Fruit fly (Drosophila melanogaster): ENCODE measurements around the gene Trpml.

Trpml gene

DNA sequence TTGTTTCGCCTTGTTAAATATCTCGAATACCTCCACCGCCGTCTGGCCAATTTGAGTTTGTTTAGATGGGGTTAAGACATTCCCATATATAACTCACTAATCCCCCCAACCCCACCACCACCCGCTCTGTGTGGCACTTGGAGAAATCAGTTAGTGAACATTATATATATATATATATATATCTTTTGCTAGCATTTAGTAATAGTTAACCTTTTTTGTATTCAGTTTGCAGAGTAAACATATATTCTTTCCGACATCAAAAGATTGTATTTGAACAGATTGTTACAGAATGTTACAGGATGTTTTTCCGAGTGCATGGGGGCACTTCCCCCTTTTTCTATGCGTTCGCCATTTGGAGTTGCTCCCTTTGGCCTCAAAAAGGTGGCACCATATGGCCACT is 47.6 kb downstream of the Trpml start (continued):
- TF ChIP-seq hkb (optimal IDR thresholded peaks at IDR 0.05), result no peak
- TF ChIP-seq hkb (GFP tag; IDR thresholded peaks at IDR 0.05), result peak; percentile 69
- TF ChIP-seq CG12659 (GFP tag; optimal IDR thresholded peaks at IDR 0.05), result peak; percentile 27
- TF ChIP-seq gsb-n (tag; optimal IDR thresholded peaks at IDR 0.05), result no peak
- no peak for TF ChIP-seq GATAe (GFP tag; conservative IDR thresholded peaks at IDR 0.05)
- peak; percentile 38; the same call in 1 of the 3 replicates for TF ChIP-seq tgo (GFP tag; IDR thresholded peaks at IDR 0.05)
- peak; percentile 50; the same call in 1 of the 2 replicates for TF ChIP-seq CG5953 (GFP tag; IDR thresholded peaks at IDR 0.05)
- TF ChIP-seq Hr39 (optimal IDR thresholded peaks at IDR 0.05), result no peak
- TF ChIP-seq CG10431 (GFP tag; optimal IDR thresholded peaks at IDR 0.05), result no peak
- TF ChIP-seq twi (tag; optimal IDR thresholded peaks at IDR 0.05), result peak; percentile 29
- TF ChIP-seq CG31365 (tag; optimal IDR thresholded peaks at IDR 0.05), result no peak
- TF ChIP-seq CG4282 (GFP tag; optimal IDR thresholded peaks at IDR 0.05), result no peak
- peak; percentile 30 for TF ChIP-seq CG10267 (tag; optimal IDR thresholded peaks at IDR 0.05)
- no peak for TF ChIP-seq gt (GFP tag; IDR thresholded peaks at IDR 0.05)
- TF ChIP-seq CG9932 (GFP tag; IDR thresholded peaks at IDR 0.05), result no peak
- TF ChIP-seq B-H1 (GFP tag; IDR thresholded peaks at IDR 0.05), result no peak
- TF ChIP-seq Nf-YB (GFP tag; optimal IDR thresholded peaks at IDR 0.05), result no peak
- no peak for TF ChIP-seq Med (GFP tag)
- TF ChIP-seq CG8281 (tag; optimal IDR thresholded peaks at IDR 0.05), result no peak
- no peak for TF ChIP-seq CG15269 (tag; optimal IDR thresholded peaks at IDR 0.05)
- TF ChIP-seq CG12155 (GFP tag; optimal IDR thresholded peaks at IDR 0.05), result no peak
- TF ChIP-seq stc (GFP tag; IDR thresholded peaks at IDR 0.05), result no peak
- no peak for TF ChIP-seq CG17912 (GFP tag; optimal IDR thresholded peaks at IDR 0.05)
- no peak for TF ChIP-seq z (GFP tag; IDR thresholded peaks at IDR 0.05)
- no peak for TF ChIP-seq CG32767 (GFP tag; IDR thresholded peaks at IDR 0.05)
- TF ChIP-seq Fer3 (tag; optimal IDR thresholded peaks at IDR 0.05), result no peak
- TF ChIP-seq toy (GFP tag; IDR thresholded peaks at IDR 0.05), result no peak
- no peak for TF ChIP-seq pita (GFP tag; optimal IDR thresholded peaks at IDR 0.05)
- no peak for TF ChIP-seq maf-S (GFP tag; optimal IDR thresholded peaks at IDR 0.05)
- no peak for TF ChIP-seq CG12071 (GFP tag; optimal IDR thresholded peaks at IDR 0.05)
- TF ChIP-seq CG7839 (tag; optimal IDR thresholded peaks at IDR 0.05), result peak; percentile 52
- peak; percentile 27; the same call in 1 of the 2 replicates for TF ChIP-seq esg (GFP tag; conservative IDR thresholded peaks at IDR 0.05)
- TF ChIP-seq CG10979 (tag; optimal IDR thresholded peaks at IDR 0.05), result peak; percentile 41
- no peak for TF ChIP-seq sr (GFP tag; IDR thresholded peaks at IDR 0.05)
- TF ChIP-seq CG12236 (GFP tag; optimal IDR thresholded peaks at IDR 0.05), result no peak

DNA sequence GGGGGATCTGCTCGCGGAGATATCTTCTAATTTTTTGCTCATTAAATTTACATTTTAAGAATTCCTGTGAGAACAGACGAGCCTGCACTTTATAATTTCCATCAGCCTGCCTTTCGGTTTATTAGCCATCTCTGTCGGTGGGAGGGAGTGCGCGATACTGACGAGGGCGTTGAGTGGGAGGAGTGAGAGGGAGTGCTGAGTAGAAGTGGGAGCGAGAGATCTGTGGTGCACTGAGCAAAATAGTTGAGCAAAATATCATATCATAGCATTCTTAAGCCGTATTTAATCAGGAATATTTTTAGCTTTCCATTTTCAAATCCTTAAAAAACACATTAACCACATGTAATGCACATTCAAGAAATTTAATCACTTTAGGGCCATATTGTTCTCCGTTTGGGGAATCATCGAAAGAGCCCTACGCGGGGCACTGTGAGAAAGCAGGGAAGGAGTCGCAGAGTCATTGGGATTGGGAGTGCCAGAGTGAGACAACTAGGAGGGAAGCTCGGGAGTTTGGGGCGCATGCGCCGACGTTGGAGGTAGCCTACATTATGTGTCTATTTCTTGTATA is 53.0 kb downstream of the Trpml start:
- peak; percentile 19 for TF ChIP-seq gem (tag; optimal IDR thresholded peaks at IDR 0.05)
- TF ChIP-seq CG1233 (GFP tag; optimal IDR thresholded peaks at IDR 0.05), result no peak
- peak; percentile 50 for TF ChIP-seq CG1832 (GFP tag; optimal IDR thresholded peaks at IDR 0.05)
- peak; percentile 20 for TF ChIP-seq zf30C (GFP tag; optimal IDR thresholded peaks at IDR 0.05)
- TF ChIP-seq CG14441 (GFP tag; IDR thresholded peaks at IDR 0.05), result 0 out of 2 replicates have a peak, but pooled peaks have one; percentile 9
- TF ChIP-seq CG32772 (GFP tag; IDR thresholded peaks at IDR 0.05), result 0 out of 2 replicates have a peak, but pooled peaks have one; percentile 18
- TF ChIP-seq tgo (GFP tag; IDR thresholded peaks at IDR 0.05), result peak; percentile 34; the same call in 1 of the 3 replicates
- TF ChIP-seq zfh1 (GFP tag; IDR thresholded peaks at IDR 0.05), result 0 out of 3 replicates have a peak, but pooled peaks have one; percentile 4
- TF ChIP-seq CG18599 (GFP tag; optimal IDR thresholded peaks at IDR 0.05), result peak; percentile 26
- no peak for TF ChIP-seq lov (optimal IDR thresholded peaks at IDR 0.05)
- TF ChIP-seq lov (GFP tag; IDR thresholded peaks at IDR 0.05), result no peak
- peak; percentile 5 for TF ChIP-seq CG2120 (GFP tag; optimal IDR thresholded peaks at IDR 0.05)
- TF ChIP-seq CG32767 (GFP tag; IDR thresholded peaks at IDR 0.05), result no peak
- peak; percentile 6 for TF ChIP-seq Jarid2 (GFP tag; optimal IDR thresholded peaks at IDR 0.05)
- TF ChIP-seq CG18011 (GFP tag; optimal IDR thresholded peaks at IDR 0.05), result no peak
- no peak for TF ChIP-seq CG10431 (GFP tag; optimal IDR thresholded peaks at IDR 0.05)
- peak; percentile 85 for TF ChIP-seq Nf-YB (GFP tag; optimal IDR thresholded peaks at IDR 0.05)
- no peak for TF ChIP-seq her (GFP tag; optimal IDR thresholded peaks at IDR 0.05)
- peak; percentile 11 for TF ChIP-seq Ets65A (GFP tag)
- no peak for TF ChIP-seq CG6854 (GFP tag; optimal IDR thresholded peaks at IDR 0.05)
- TF ChIP-seq dysf (GFP tag; IDR thresholded peaks at IDR 0.05), result 0 out of 3 replicates have a peak, but pooled peaks have one; percentile 9

Data from whole organism, embryonic.